Worm (Caenorhabditis elegans): ENCODE measurements around the gene F26D11.2.
A peak's percentile ranks its signal among the peaks of the same experiment; 100 is the strongest.

F26D11.2 gene

ce11 chrV:7983381-7984052 is 24.4 kb downstream of the F26D11.2 start, which contains the start of the genes natb-1 and abhd-12:
Gene natb-1 (minus strand): TSS chrV:7983431.
Gene abhd-12 (plus strand): TSS chrV:7983879.
- no peak for TF ChIP-seq snpc-4 (GFP tag; optimal IDR thresholded peaks at IDR 0.05)
- TF ChIP-seq snpc-4 (tag; optimal IDR thresholded peaks at IDR 0.05), result peak in 2 of 4 experiments; percentile 18 to 19
- TF ChIP-seq ztf-18 (tag; optimal IDR thresholded peaks at IDR 0.05), result peak; percentile 3
- TF ChIP-seq F23B12.7 (tag; optimal IDR thresholded peaks at IDR 0.05; ENCODE audit: insufficient read depth), result peak; percentile 10
- TF ChIP-seq ets-4 (GFP tag; optimal IDR thresholded peaks at IDR 0.05), result no peak
- TF ChIP-seq hlh-26 (GFP tag; conservative IDR thresholded peaks at IDR 0.05), result no peak
- no peak for TF ChIP-seq dpff-1 (tag; optimal IDR thresholded peaks at IDR 0.05)
- no peak for TF ChIP-seq rec-8 (tag; optimal IDR thresholded peaks at IDR 0.05)
- TF ChIP-seq attf-6 (GFP tag; IDR thresholded peaks at IDR 0.05), result no peak
- peak; percentile 91 for TF ChIP-seq attf-5 (GFP tag; optimal IDR thresholded peaks at IDR 0.05)
- TF ChIP-seq dpl-1 (GFP tag; optimal IDR thresholded peaks at IDR 0.05), result no peak
- TF ChIP-seq nhr-80 (tag; optimal IDR thresholded peaks at IDR 0.05), result peak; percentile 22
- TF ChIP-seq ztf-22 (GFP tag; optimal IDR thresholded peaks at IDR 0.05), result no peak
- no peak for TF ChIP-seq gei-17 (GFP tag; optimal IDR thresholded peaks at IDR 0.05)
- TF ChIP-seq cebp-1 (GFP tag; IDR thresholded peaks at IDR 0.05), result no peak
- TF ChIP-seq cebp-1 (tag; optimal IDR thresholded peaks at IDR 0.05), result peak; percentile 46
- TF ChIP-seq lin-54 (GFP tag; optimal IDR thresholded peaks at IDR 0.05), result peak; percentile 1
- no peak for TF ChIP-seq ccch-3 (GFP tag; optimal IDR thresholded peaks at IDR 0.05)
- no peak for TF ChIP-seq C17E4.6 (GFP tag; IDR thresholded peaks at IDR 0.05)
- no peak for TF ChIP-seq tbx-9 (tag; optimal IDR thresholded peaks at IDR 0.05; ENCODE audit: borderline replicate concordance)
- no peak for TF ChIP-seq tlf-1 (GFP tag; optimal IDR thresholded peaks at IDR 0.05)
- no peak for TF ChIP-seq aptf-2 (GFP tag; conservative IDR thresholded peaks at IDR 0.05)
- peak; percentile 57 for TF ChIP-seq lsl-1 (GFP tag; optimal IDR thresholded peaks at IDR 0.05)
- TF ChIP-seq lin-35 (GFP tag; optimal IDR thresholded peaks at IDR 0.05), result no peak
- no peak for TF ChIP-seq T26A5.8 (tag; optimal IDR thresholded peaks at IDR 0.05)
- TF ChIP-seq hmg-1.2 (GFP tag; IDR thresholded peaks at IDR 0.05), result no peak; the same call in 1 of the 2 replicates

ce11 chrV:7985860-7986259 is 26.8 kb downstream of the F26D11.2 start, which contains the start of gene Y97E10AL.1:
Gene Y97E10AL.1 (plus strand): TSS chrV:7986160.
- no peak for TF ChIP-seq snpc-3.4 (tag; optimal IDR thresholded peaks at IDR 0.05)
- no peak for TF ChIP-seq F33H1.4 (GFP tag; IDR thresholded peaks at IDR 0.05)
- no peak for TF ChIP-seq C17E4.6 (GFP tag; IDR thresholded peaks at IDR 0.05)
- no peak for TF ChIP-seq unc-130 (GFP tag; optimal IDR thresholded peaks at IDR 0.05)
- TF ChIP-seq bed-2 (GFP tag; IDR thresholded peaks at IDR 0.05), result no peak
- TF ChIP-seq Y53F4B.3 (GFP tag; IDR thresholded peaks at IDR 0.05), result no peak
- no peak for TF ChIP-seq pbrm-1 (GFP tag; IDR thresholded peaks at IDR 0.05)

DNA sequence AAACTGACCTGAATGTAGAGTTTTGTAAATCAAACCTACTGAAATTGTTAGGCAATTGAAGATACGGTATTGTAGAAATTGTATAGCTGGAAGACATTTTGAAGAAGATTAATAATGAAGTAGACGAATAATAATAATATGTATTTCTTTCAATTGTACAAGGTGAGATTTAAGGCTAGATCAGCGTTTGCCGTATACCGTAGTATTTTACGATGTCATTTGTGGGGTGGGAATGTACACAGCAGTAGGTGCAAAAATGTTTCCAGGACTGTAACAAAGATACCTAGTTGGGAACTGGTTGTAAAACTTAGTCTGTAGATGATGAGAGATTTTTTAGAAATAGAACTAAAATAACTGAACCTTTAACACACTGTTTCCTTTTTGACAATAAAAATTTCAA is 35.5 kb downstream of the F26D11.2 start, which contains the start of gene ceh-76:
Gene ceh-76 (minus strand): TSS at position 101 of the 400 bp plus-strand sequence.
- TF ChIP-seq bed-2 (GFP tag; IDR thresholded peaks at IDR 0.05) (no peak), hmg-20 (GFP tag; IDR thresholded peaks at IDR 0.05) (no peak), madf-8 (GFP tag; conservative IDR thresholded peaks at IDR 0.05) (no peak), madf-6 (GFP tag; IDR thresholded peaks at IDR 0.05) (no peak), F57A8.1 (GFP tag; optimal IDR thresholded peaks at IDR 0.05) (no peak), hlh-26 (GFP tag; conservative IDR thresholded peaks at IDR 0.05) (no peak), Y53G8AR.9 (GFP tag; conservative IDR thresholded peaks at IDR 0.05) (no peak), tbx-9 (tag; optimal IDR thresholded peaks at IDR 0.05; ENCODE audit: borderline replicate concordance) (no peak), K12H6.12 (tag; optimal IDR thresholded peaks at IDR 0.05) (no peak), madf-3 (GFP tag; IDR thresholded peaks at IDR 0.05) (no peak), B0019.2 (GFP tag; conservative IDR thresholded peaks at IDR 0.05) (no peak), egl-18 (GFP tag; IDR thresholded peaks at IDR 0.05) (no peak), ama-1 (optimal IDR thresholded peaks at IDR 0.05) (no peak), ama-1 (GFP tag; optimal IDR thresholded peaks at IDR 0.05) (no peak), F33H1.4 (GFP tag; IDR thresholded peaks at IDR 0.05) (no peak), snpc-3.4 (tag; optimal IDR thresholded peaks at IDR 0.05) (no peak), aptf-2 (GFP tag; conservative IDR thresholded peaks at IDR 0.05) (no peak), mel-28 (tag; optimal IDR thresholded peaks at IDR 0.05; ENCODE audit: borderline replicate concordance) (no peak)

Data from whole organism, young adult.